Fruit fly (Drosophila melanogaster) whole organism, embryonic: ENCODE data around the gene CG15643.

Source experiments
- Atf3 ChIP-seq: fragments of 200-800 bp; sonication (Bioruptor generic); optimal IDR thresholded peaks from 3 replicates; lab custom pipeline; 2016; ENCODE audit warnings: missing biosample characterization, missing genetic modification characterization
- CG10274 ChIP-seq: fragments of 200-800 bp; sonication (Bioruptor generic); optimal IDR thresholded peaks from 3 replicates; lab custom pipeline; 2017; ENCODE audit warnings: missing biosample characterization, mild to moderate bottlenecking, missing genetic modification characterization
- CG10979 ChIP-seq: fragments of 200-800 bp; sonication (Bioruptor generic); optimal IDR thresholded peaks from 2 replicates; lab custom pipeline; 2018; ENCODE audit warnings: missing biosample characterization, mild to moderate bottlenecking, missing genetic modification characterization, moderate library complexity
- CG12104 ChIP-seq: fragments of 200-800 bp; sonication (Bioruptor generic); optimal IDR thresholded peaks from 3 replicates; lab custom pipeline; 2016; ENCODE audit warnings: missing biosample characterization, missing genetic modification characterization
- CG12219 ChIP-seq: fragments of 200-800 bp; sonication (Bioruptor generic); optimal IDR thresholded peaks from 3 replicates; lab custom pipeline; 2018; ENCODE audit warnings: missing biosample characterization, mild to moderate bottlenecking, missing genetic modification characterization
- CG15696 ChIP-seq: fragments of 200-800 bp; sonication (Bioruptor generic); optimal IDR thresholded peaks from 2 replicates; lab custom pipeline; 2019; ENCODE audit warnings: missing biosample characterization, mild to moderate bottlenecking, missing genetic modification characterization, moderate library complexity
- CG17802 ChIP-seq: fragments of 200-800 bp; sonication (Bioruptor generic); optimal IDR thresholded peaks from 2 replicates; lab custom pipeline; 2018; ENCODE audit warnings: missing biosample characterization, mild to moderate bottlenecking, missing genetic modification characterization, moderate library complexity
- CG1792 ChIP-seq: fragments of 200-800 bp; sonication (Bioruptor generic); optimal IDR thresholded peaks from 2 replicates; lab custom pipeline; 2016; ENCODE audit warnings: missing biosample characterization, missing genetic modification characterization
- CG2129 ChIP-seq: fragments of 200-800 bp; sonication (Bioruptor generic); IDR thresholded peaks from 2 replicates; pipeline ENCODE4 v1.3.6; 2022; ENCODE audit warnings: missing biosample characterization, missing genetic modification characterization; ENCODE audit not compliant: partially characterized antibody
- CG3065 ChIP-seq: fragments of 200-800 bp; sonication (Bioruptor generic); optimal IDR thresholded peaks from 2 replicates; lab custom pipeline; 2016; ENCODE audit warnings: missing biosample characterization, missing genetic modification characterization
- CG3163 ChIP-seq: fragments of 200-800 bp; sonication (Bioruptor generic); optimal IDR thresholded peaks from 3 replicates; lab custom pipeline; 2016; ENCODE audit warnings: missing biosample characterization, missing genetic modification characterization
- CG8290 ChIP-seq, 3 experiments: fragments of 200-800 bp; sonication (Bioruptor generic); optimal IDR thresholded peaks; 2 replicates each; lab custom pipeline; 2016 to 2019; ENCODE audit warnings: missing biosample characterization in 3 of 3, missing genetic modification characterization in 3 of 3, mild to moderate bottlenecking in 2 of 3, moderate library complexity in 1 of 3
- CG8388 ChIP-seq: fragments of 200-800 bp; sonication (Bioruptor generic); optimal IDR thresholded peaks from 2 replicates; lab custom pipeline; 2019; ENCODE audit warnings: missing biosample characterization, mild to moderate bottlenecking, missing genetic modification characterization, moderate library complexity
- E2f1 ChIP-seq: fragments of 200-800 bp; sonication (Bioruptor generic); IDR thresholded peaks from 2 replicates; pipeline ENCODE4 v1.3.6; 2022; ENCODE audit warnings: missing biosample characterization, missing genetic modification characterization
- Fer1 ChIP-seq: fragments of 200-800 bp; sonication (Bioruptor generic); optimal IDR thresholded peaks from 2 replicates; lab custom pipeline; 2017; ENCODE audit warnings: missing biosample characterization, mild to moderate bottlenecking, missing genetic modification characterization
- H2.0 ChIP-seq: fragments of 200-800 bp; sonication (Bioruptor generic); IDR thresholded peaks from 2 replicates; pipeline ENCODE4 v1.3.6; 2022; ENCODE audit warnings: missing biosample characterization, missing genetic modification characterization
- Hmx ChIP-seq: fragments of 200-800 bp; sonication (Bioruptor generic); optimal IDR thresholded peaks from 2 replicates; lab custom pipeline; 2016; ENCODE audit warnings: missing biosample characterization, missing genetic modification characterization
- Hr78 ChIP-seq, 2 experiments: fragments of 200-800 bp in 1 of 2; fragments of >200 bp in 1 of 2; sonication (Bioruptor generic) in 1 of 2; optimal IDR thresholded peaks; 2 replicates each; lab custom pipeline; 2017 to 2019; ENCODE audit warnings: missing biosample characterization in 2 of 2, missing genetic modification characterization in 2 of 2, mild to moderate bottlenecking in 1 of 2, moderate library complexity in 1 of 2
- MBD-R2 ChIP-seq: fragments of 200-800 bp; sonication (Bioruptor generic); IDR thresholded peaks from 2 replicates; pipeline ENCODE4 v1.3.6; 2022; ENCODE audit warnings: missing biosample characterization, missing genetic modification characterization
- Neu2 ChIP-seq: fragments of 200-800 bp; sonication (Bioruptor generic); optimal IDR thresholded peaks from 3 replicates; lab custom pipeline; 2016; ENCODE audit warnings: missing biosample characterization, missing genetic modification characterization, borderline replicate concordance
- Optix ChIP-seq: fragments of 200-800 bp; sonication (Bioruptor generic); IDR thresholded peaks from 3 replicates; pipeline ENCODE4 v1.3.6; 2022; ENCODE audit warnings: missing biosample characterization, missing genetic modification characterization
- Sox102F ChIP-seq: fragments of 200-800 bp; sonication (Bioruptor generic); optimal IDR thresholded peaks from 2 replicates; lab custom pipeline; 2018; ENCODE audit warnings: missing biosample characterization, mild to moderate bottlenecking, missing genetic modification characterization, moderate library complexity
- Tbp ChIP-seq: fragments of >200 bp; optimal IDR thresholded peaks from 2 replicates; lab custom pipeline; 2018; ENCODE audit warnings: missing biosample characterization, missing genetic modification characterization
- Xrp1 ChIP-seq: fragments of 200-800 bp; sonication (Bioruptor generic); IDR thresholded peaks from 2 replicates; pipeline ENCODE4 v1.3.6; 2022; ENCODE audit warnings: missing biosample characterization, missing genetic modification characterization
- ase ChIP-seq: fragments of 200-800 bp; sonication (Bioruptor generic); IDR thresholded peaks from 3 replicates; pipeline ENCODE4 v1.3.6; 2022; ENCODE audit warnings: missing biosample characterization, missing genetic modification characterization
- chm ChIP-seq: fragments of 200-800 bp; sonication (Bioruptor generic); IDR thresholded peaks from 2 replicates; pipeline ENCODE4 v1.3.6; 2022; ENCODE audit warnings: missing biosample characterization, missing genetic modification characterization
- chn ChIP-seq: fragments of 200-800 bp; sonication (Bioruptor generic); optimal IDR thresholded peaks from 2 replicates; lab custom pipeline; 2016; ENCODE audit warnings: missing biosample characterization, missing genetic modification characterization
- crol ChIP-seq: fragments of 200-800 bp; sonication (Bioruptor generic); IDR thresholded peaks from 2 replicates; pipeline ENCODE4 v1.3.6; 2022; ENCODE audit warnings: missing biosample characterization, missing genetic modification characterization
- dimm ChIP-seq: fragments of 200-800 bp; sonication (Bioruptor generic); IDR thresholded peaks from 2 replicates; pipeline ENCODE4 v1.3.6; 2022; ENCODE audit warnings: missing biosample characterization, missing genetic modification characterization
- ems ChIP-seq: fragments of 200-800 bp; sonication (Bioruptor generic); optimal IDR thresholded peaks from 3 replicates; lab custom pipeline; 2016; ENCODE audit warnings: missing biosample characterization, missing genetic modification characterization
- grn ChIP-seq: fragments of 200-800 bp; sonication (Bioruptor generic); optimal IDR thresholded peaks from 3 replicates; lab custom pipeline; 2017; ENCODE audit warnings: missing biosample characterization, missing genetic modification characterization
- insv ChIP-seq, 2 experiments: fragments of 200-800 bp; sonication (Bioruptor generic); optimal IDR thresholded peaks; 3 replicates each; lab custom pipeline; 2016 to 2018; ENCODE audit warnings: missing biosample characterization in 2 of 2, missing genetic modification characterization in 2 of 2
- lab ChIP-seq: fragments of 200-800 bp; sonication (Bioruptor generic); optimal IDR thresholded peaks from 3 replicates; lab custom pipeline; 2017; ENCODE audit warnings: missing biosample characterization, missing genetic modification characterization, mild to moderate bottlenecking, moderate library complexity, missing genetic modification reagents
- lbe ChIP-seq: fragments of 200-800 bp; sonication (Bioruptor generic); optimal IDR thresholded peaks from 2 replicates; lab custom pipeline; 2016; ENCODE audit warnings: missing biosample characterization, mild to moderate bottlenecking, missing genetic modification characterization
- nmo ChIP-seq: fragments of 200-800 bp; sonication (Bioruptor generic); optimal IDR thresholded peaks from 2 replicates; lab custom pipeline; 2018; ENCODE audit warnings: missing biosample characterization, mild to moderate bottlenecking, missing genetic modification characterization, moderate library complexity
- org-1 ChIP-seq: fragments of 200-800 bp; sonication (Bioruptor generic); optimal IDR thresholded peaks from 2 replicates; lab custom pipeline; 2017; ENCODE audit warnings: missing biosample characterization, missing genetic modification characterization
- pan ChIP-seq, 4 experiments: fragments of >200 bp in 3 of 4; fragments of 200-800 bp in 1 of 4; sonication (Bioruptor generic) in 1 of 4; optimal IDR thresholded peaks in 3 of 4; IDR thresholded peaks in 1 of 4; 2 replicates each; pipeline versions ENCODE4 v1.3.6 to Lab custom; 2017 to 2022; ENCODE audit warnings: missing biosample characterization in 2 of 4, missing genetic modification characterization in 2 of 4, mixed read lengths in 1 of 4
- pfk ChIP-seq: fragments of 200-800 bp; sonication (Bioruptor generic); optimal IDR thresholded peaks from 2 replicates; lab custom pipeline; 2018; ENCODE audit warnings: missing biosample characterization, mild to moderate bottlenecking, missing genetic modification characterization, moderate library complexity
- pita ChIP-seq: fragments of 200-800 bp; sonication (Bioruptor generic); optimal IDR thresholded peaks from 2 replicates; lab custom pipeline; 2017; ENCODE audit warnings: missing biosample characterization, mild to moderate bottlenecking, missing genetic modification characterization
- pros ChIP-seq: fragments of 200-800 bp; sonication (Bioruptor generic); optimal IDR thresholded peaks from 3 replicates; lab custom pipeline; 2019; ENCODE audit warnings: missing biosample characterization, mild to moderate bottlenecking, missing genetic modification characterization, moderate library complexity
- ro ChIP-seq: fragments of 200-800 bp; sonication (Bioruptor generic); IDR thresholded peaks from 2 replicates; pipeline ENCODE4 v1.3.6; 2022; ENCODE audit warnings: missing biosample characterization, missing genetic modification characterization
- sd ChIP-seq: fragments of 200-800 bp; sonication (Bioruptor generic); optimal IDR thresholded peaks from 3 replicates; lab custom pipeline; 2018; ENCODE audit warnings: missing biosample characterization, mild to moderate bottlenecking, missing genetic modification characterization, moderate library complexity
- so ChIP-seq: fragments of 200-800 bp; sonication (Bioruptor generic); IDR thresholded peaks from 3 replicates; pipeline ENCODE4 v1.3.6; 2022; ENCODE audit warnings: missing biosample characterization, missing genetic modification characterization
- ssp ChIP-seq: fragments of 200-800 bp; sonication (Bioruptor generic); IDR thresholded peaks from 2 replicates; pipeline ENCODE4 v1.3.6; 2022; ENCODE audit warnings: missing biosample characterization, missing genetic modification characterization
- stc ChIP-seq: fragments of 200-800 bp; sonication (Bioruptor generic); IDR thresholded peaks from 2 replicates; pipeline ENCODE4 v1.3.6; 2022; ENCODE audit warnings: missing biosample characterization, missing genetic modification characterization
- toy ChIP-seq: fragments of 200-800 bp; sonication (Bioruptor generic); IDR thresholded peaks from 2 replicates; pipeline ENCODE4 v1.3.6; 2022; ENCODE audit warnings: missing biosample characterization, missing genetic modification characterization
- unc-4 ChIP-seq: fragments of 200-800 bp; sonication (Bioruptor generic); IDR thresholded peaks from 2 replicates; pipeline ENCODE4 v1.3.6; 2022; ENCODE audit warnings: missing biosample characterization, missing genetic modification characterization; ENCODE audit not compliant: partially characterized antibody
- vvl ChIP-seq: fragments of 200-800 bp; sonication (Bioruptor generic); IDR thresholded peaks from 2 replicates; pipeline ENCODE4 v1.3.6; 2022; ENCODE audit warnings: missing biosample characterization, missing genetic modification characterization
- wdn ChIP-seq: fragments of 200-800 bp; sonication (Bioruptor generic); IDR thresholded peaks from 2 replicates; pipeline ENCODE4 v1.3.6; 2022; ENCODE audit warnings: missing biosample characterization, missing genetic modification characterization
- zen2 ChIP-seq: fragments of 200-800 bp; sonication (Bioruptor generic); IDR thresholded peaks from 3 replicates; pipeline ENCODE4 v1.3.6; 2022; ENCODE audit warnings: missing biosample characterization, missing genetic modification characterization; ENCODE audit not compliant: partially characterized antibody

The CG15643 gene

DNA sequence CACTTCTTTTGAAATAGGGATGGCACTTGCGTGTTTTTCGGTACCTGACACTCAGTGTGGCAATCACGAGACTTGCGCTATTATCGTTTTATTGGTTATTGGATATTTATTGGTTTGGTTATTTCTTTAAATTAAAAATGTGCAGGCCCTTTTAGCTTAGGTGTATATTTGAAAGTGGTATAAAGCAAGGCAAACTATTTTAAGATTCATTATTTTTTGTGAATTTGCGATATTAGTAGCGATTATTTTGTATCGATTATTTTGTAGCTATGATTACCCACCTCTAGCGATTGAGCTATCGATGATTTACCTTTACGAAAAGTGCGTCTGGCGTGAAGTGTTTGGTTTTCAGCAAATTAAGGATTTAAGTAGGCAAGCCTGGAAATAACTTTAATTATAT is 10.9 kb upstream of the CG15643 start, which contains the start of the genes CG9215 and CG8097 (continued):
- TF ChIP-seq CG15696 (peak; percentile 33), Xrp1 (peak; percentile 21; the same call in 1 of the 2 replicates), CG10274 (GFP tag; lab: Kevin White, UChicago) (no peak), pita (GFP tag; lab: Kevin White, UChicago) (no peak), lab (GFP tag; lab: Kevin White, UChicago) (no peak), crol (GFP tag; lab: Robert Waterston, UW) (no peak), Neu2 (no peak), lbe (GFP tag; lab: Kevin White, UChicago) (peak; percentile 31), vvl (GFP tag; lab: Robert Waterston, UW) (no peak), ems (GFP tag; lab: Kevin White, UChicago) (no peak), dimm (no peak), CG8388 (peak; percentile 8), pros (no peak), CG3163 (GFP tag; lab: Kevin White, UChicago) (no peak), toy (no peak), insv (GFP tag; optimal IDR thresholded peaks at IDR 0.05; lab: Kevin White, UChicago) (no peak), CG2129 (GFP tag; lab: Robert Waterston, UW) (peak; percentile 95), pfk (GFP tag; lab: Kevin White, UChicago) (no peak), Atf3 (GFP tag; lab: Kevin White, UChicago) (no peak)

dm6 chrX:15579579-15579978 is 7.6 kb upstream of the CG15643 start:
- TF ChIP-seq sd (tag; lab: Kevin White, UChicago) (peak; percentile 81), pan (optimal IDR thresholded peaks at IDR 0.05; lab: Kevin White, UChicago) (no peak), pan (GFP tag; optimal IDR thresholded peaks at IDR 0.05 in 1 of 2, IDR thresholded peaks at IDR 0.05 in 1 of 2) (peak in 1 of 2 experiments; percentile 93), nmo (GFP tag; lab: Kevin White, UChicago) (peak; percentile 89), CG12104 (GFP tag; lab: Kevin White, UChicago) (peak; percentile 86), chn (GFP tag; lab: Kevin White, UChicago) (peak; percentile 92), CG17802 (peak; percentile 78), Sox102F (GFP tag; lab: Kevin White, UChicago) (peak; percentile 84), unc-4 (GFP tag; lab: Robert Waterston, UW) (no peak), ase (GFP tag; lab: Robert Waterston, UW) (peak; percentile 86), grn (GFP tag; lab: Kevin White, UChicago) (no peak), chm (GFP tag; lab: Robert Waterston, UW) (peak; percentile 91), Optix (GFP tag; lab: Robert Waterston, UW) (peak; percentile 86), Fer1 (peak; percentile 91), CG12219 (GFP tag; lab: Kevin White, UChicago) (peak; percentile 91), stc (peak; percentile 78), Hmx (GFP tag; lab: Kevin White, UChicago) (peak; percentile 63), so (GFP tag; lab: Robert Waterston, UW) (peak; percentile 90), org-1 (GFP tag; lab: Kevin White, UChicago) (peak; percentile 83), MBD-R2 (peak; percentile 91), ro (GFP tag; lab: Robert Waterston, UW) (peak; percentile 50; the same call in 1 of the 2 replicates), CG8290 (GFP tag; optimal IDR thresholded peaks at IDR 0.05; lab: Kevin White, UChicago) (peak; percentile 74), CG8290 (tag; optimal IDR thresholded peaks at IDR 0.05; lab: Kevin White, UChicago) (peak; percentile 56 to 99), wdn (GFP tag; lab: Robert Waterston, UW) (peak; percentile 90), CG1792 (GFP tag; lab: Kevin White, UChicago) (peak; percentile 84), Tbp (GFP tag; lab: Kevin White, UChicago) (no peak), H2.0 (peak; percentile 89), zen2 (no peak), ssp (GFP tag; lab: Robert Waterston, UW) (peak; percentile 78), CG3065 (GFP tag; lab: Kevin White, UChicago) (peak; percentile 84), Hr78 (GFP tag; optimal IDR thresholded peaks at IDR 0.05; lab: Kevin White, UChicago) (peak in 1 of 2 experiments; percentile 65), E2f1 (GFP tag; lab: Robert Waterston, UW) (peak; percentile 87), CG10979 (tag; lab: Kevin White, UChicago) (peak; percentile 88)
